Fruit fly (Drosophila melanogaster) whole organism, embryonic: Measurements from ENCODE around the gene Acph-1.

Source experiments
- Asciz ChIP-seq: fragments of 200-800 bp; sonication (Bioruptor generic); optimal IDR thresholded peaks from 2 replicates; lab custom pipeline; 2017; ENCODE audit warnings: missing biosample characterization, mild to moderate bottlenecking, missing genetic modification characterization, missing genetic modification reagents
- Bteb2 ChIP-seq: fragments of 200-800 bp; sonication (Bioruptor generic); optimal IDR thresholded peaks from 2 replicates; lab custom pipeline; 2016; ENCODE audit warnings: missing biosample characterization, missing genetic modification characterization
- CG10147 ChIP-seq: fragments of 200-800 bp; sonication (Bioruptor generic); optimal IDR thresholded peaks from 2 replicates; lab custom pipeline; 2019; ENCODE audit warnings: missing biosample characterization, mild to moderate bottlenecking, missing genetic modification characterization, moderate library complexity
- CG12659 ChIP-seq: fragments of 200-800 bp; sonication (Bioruptor generic); optimal IDR thresholded peaks from 3 replicates; lab custom pipeline; 2017; ENCODE audit warnings: mild to moderate bottlenecking, missing biosample characterization, missing genetic modification reagents, missing genetic modification characterization
- CG14441 ChIP-seq: fragments of 200-800 bp; sonication (Bioruptor generic); IDR thresholded peaks from 2 replicates; pipeline ENCODE4 v1.3.6; 2022; ENCODE audit warnings: missing biosample characterization, missing genetic modification characterization
- CG15514 ChIP-seq: fragments of 200-800 bp; sonication (Bioruptor generic); optimal IDR thresholded peaks from 3 replicates; lab custom pipeline; 2017; ENCODE audit warnings: missing biosample characterization, missing genetic modification characterization, mild to moderate bottlenecking, moderate library complexity, missing genetic modification reagents
- CG17361 ChIP-seq: fragments of 200-800 bp; sonication (Bioruptor generic); IDR thresholded peaks from 3 replicates; pipeline ENCODE4 v1.3.6; 2022; ENCODE audit warnings: missing biosample characterization, missing genetic modification characterization
- CG18764 ChIP-seq: fragments of 200-800 bp; sonication (Bioruptor generic); optimal IDR thresholded peaks from 3 replicates; lab custom pipeline; 2016; ENCODE audit warnings: missing biosample characterization, missing genetic modification characterization
- CG2120 ChIP-seq: fragments of 200-800 bp; sonication (Bioruptor generic); optimal IDR thresholded peaks from 3 replicates; lab custom pipeline; 2016; ENCODE audit warnings: missing biosample characterization, missing genetic modification characterization
- CG3065 ChIP-seq: fragments of 200-800 bp; sonication (Bioruptor generic); optimal IDR thresholded peaks from 2 replicates; lab custom pipeline; 2016; ENCODE audit warnings: missing biosample characterization, missing genetic modification characterization
- CG31388 ChIP-seq: fragments of 200-800 bp; sonication (Bioruptor generic); optimal IDR thresholded peaks from 2 replicates; lab custom pipeline; 2016; ENCODE audit warnings: missing biosample characterization, missing genetic modification characterization
- CG32532 ChIP-seq: fragments of 200-800 bp; sonication (Bioruptor generic); IDR thresholded peaks from 2 replicates; pipeline ENCODE4 v1.3.6; 2022; ENCODE audit warnings: missing biosample characterization, missing genetic modification characterization
- CG9437 ChIP-seq: fragments of 200-800 bp; sonication (Bioruptor generic); optimal IDR thresholded peaks from 2 replicates; lab custom pipeline; 2018; ENCODE audit warnings: missing biosample characterization, mild to moderate bottlenecking, missing genetic modification characterization
- CG9727 ChIP-seq: fragments of 200-800 bp; sonication (Bioruptor generic); optimal IDR thresholded peaks from 3 replicates; lab custom pipeline; 2017; ENCODE audit warnings: missing biosample characterization, mild to moderate bottlenecking, missing genetic modification characterization
- CkIIα-i1 ChIP-seq: fragments of 200-800 bp; sonication (Bioruptor generic); IDR thresholded peaks from 2 replicates; pipeline ENCODE4 v1.3.6; 2022; ENCODE audit warnings: missing biosample characterization, missing genetic modification characterization
- D19B ChIP-seq: fragments of 200-800 bp; sonication (Bioruptor generic); optimal IDR thresholded peaks from 2 replicates; lab custom pipeline; 2017; ENCODE audit warnings: missing biosample characterization, mild to moderate bottlenecking, missing genetic modification characterization
- Deaf1 ChIP-seq: fragments of 200-800 bp; optimal IDR thresholded peaks from 3 replicates; lab custom pipeline; 2019; ENCODE audit warnings: missing biosample characterization, mild to moderate bottlenecking, missing genetic modification characterization, moderate library complexity
- Dek ChIP-seq: fragments of 200-800 bp; sonication (Bioruptor generic); optimal IDR thresholded peaks from 3 replicates; lab custom pipeline; 2019; ENCODE audit warnings: missing biosample characterization, mild to moderate bottlenecking, missing genetic modification characterization, moderate library complexity
- Gug ChIP-seq: fragments of 200-800 bp; sonication (Bioruptor generic); IDR thresholded peaks from 4 replicates; pipeline ENCODE4 v1.3.6; 2022; ENCODE audit warnings: missing biosample characterization, missing genetic modification characterization
- Hey ChIP-seq: fragments of 200-800 bp; sonication (Bioruptor generic); optimal IDR thresholded peaks from 3 replicates; lab custom pipeline; 2018; ENCODE audit warnings: missing biosample characterization, mild to moderate bottlenecking, missing genetic modification characterization
- Hmx ChIP-seq: fragments of 200-800 bp; sonication (Bioruptor generic); optimal IDR thresholded peaks from 2 replicates; lab custom pipeline; 2016; ENCODE audit warnings: missing biosample characterization, missing genetic modification characterization
- Ptx1 ChIP-seq: fragments of 200-800 bp; sonication (Bioruptor generic); IDR thresholded peaks from 2 replicates; pipeline ENCODE4 v1.3.6; 2022; ENCODE audit warnings: missing biosample characterization, missing genetic modification characterization
- Rfx ChIP-seq: fragments of 200-800 bp; sonication (Bioruptor generic); IDR thresholded peaks from 2 replicates; pipeline ENCODE4 v1.3.6; 2022; ENCODE audit warnings: missing biosample characterization, missing genetic modification characterization
- Sox100B ChIP-seq: fragments of 200-800 bp; sonication (Bioruptor generic); optimal IDR thresholded peaks from 3 replicates; lab custom pipeline; 2018; ENCODE audit warnings: missing biosample characterization, mild to moderate bottlenecking, missing genetic modification characterization
- Xrp1 ChIP-seq: fragments of 200-800 bp; sonication (Bioruptor generic); IDR thresholded peaks from 2 replicates; pipeline ENCODE4 v1.3.6; 2022; ENCODE audit warnings: missing biosample characterization, missing genetic modification characterization
- bcd ChIP-seq: fragments of 200-800 bp; sonication (Bioruptor generic); optimal IDR thresholded peaks from 2 replicates; lab custom pipeline; 2017; ENCODE audit warnings: missing biosample characterization, mild to moderate bottlenecking, missing genetic modification characterization
- ci ChIP-seq: fragments of 200-800 bp; sonication (Bioruptor generic); IDR thresholded peaks from 3 replicates; pipeline ENCODE4 v1.3.6; 2022; ENCODE audit warnings: missing biosample characterization, missing genetic modification characterization
- cwo ChIP-seq: fragments of 200-800 bp; sonication (Bioruptor generic); optimal IDR thresholded peaks from 3 replicates; lab custom pipeline; 2017; ENCODE audit warnings: missing biosample characterization, missing genetic modification characterization, mild to moderate bottlenecking, moderate library complexity, missing genetic modification reagents
- exex ChIP-seq: fragments of 200-800 bp; sonication (Bioruptor generic); optimal IDR thresholded peaks from 4 replicates; lab custom pipeline; 2018; ENCODE audit warnings: missing biosample characterization, mild to moderate bottlenecking, missing genetic modification characterization, moderate library complexity
- grn ChIP-seq: fragments of 200-800 bp; sonication (Bioruptor generic); optimal IDR thresholded peaks from 3 replicates; lab custom pipeline; 2017; ENCODE audit warnings: missing biosample characterization, missing genetic modification characterization
- mirr ChIP-seq: fragments of 200-800 bp; sonication (Bioruptor generic); optimal IDR thresholded peaks from 3 replicates; lab custom pipeline; 2018; ENCODE audit warnings: missing biosample characterization, mild to moderate bottlenecking, missing genetic modification characterization
- nerfin-1 ChIP-seq: fragments of 200-800 bp; sonication (Bioruptor generic); optimal IDR thresholded peaks from 3 replicates; lab custom pipeline; 2019; ENCODE audit warnings: missing biosample characterization, mild to moderate bottlenecking, missing genetic modification characterization, moderate library complexity
- ranshi ChIP-seq: fragments of 200-800 bp; sonication (Bioruptor generic); IDR thresholded peaks from 2 replicates; pipeline ENCODE4 v1.3.6; 2022; ENCODE audit warnings: missing biosample characterization, missing genetic modification characterization
- sd ChIP-seq: fragments of 200-800 bp; sonication (Bioruptor generic); optimal IDR thresholded peaks from 3 replicates; lab custom pipeline; 2018; ENCODE audit warnings: missing biosample characterization, mild to moderate bottlenecking, missing genetic modification characterization, moderate library complexity
- sens ChIP-seq: fragments of 200-800 bp; sonication (Bioruptor generic); peaks from one replicate; lab custom pipeline; 2016; ENCODE audit warnings: missing biosample characterization, missing genetic modification characterization
- sug ChIP-seq: fragments of 200-800 bp; optimal IDR thresholded peaks from 2 replicates; lab custom pipeline; 2019; ENCODE audit warnings: missing biosample characterization, mild to moderate bottlenecking, missing genetic modification characterization, moderate library complexity
- tin ChIP-seq: fragments of 200-800 bp; sonication (Bioruptor generic); optimal IDR thresholded peaks from 3 replicates; lab custom pipeline; 2016; ENCODE audit warnings: missing biosample characterization, missing genetic modification characterization

The Acph-1 gene

dm6 chr3R:30012602-30013489 lies 19.6 kb upstream of the Acph-1 start (continued):
- TF ChIP-seq Bteb2 (GFP tag; lab: Kevin White, UChicago) (no peak), Rfx (GFP tag; lab: Robert Waterston, UW) (peak; percentile 65), CG17361 (GFP tag; lab: Robert Waterston, UW) (no peak), CG9727 (GFP tag; lab: Kevin White, UChicago) (peak; percentile 28), Asciz (GFP tag; lab: Kevin White, UChicago) (no peak), CG10147 (GFP tag; lab: Kevin White, UChicago) (no peak), sd (tag; lab: Kevin White, UChicago) (peak; percentile 39), Ptx1 (GFP tag; lab: Robert Waterston, UW) (0 out of 2 replicates have a peak, but pooled peaks have one; percentile 32), sens (GFP tag; lab: Kevin White, UChicago) (peak; percentile 59), Gug (GFP tag; lab: Robert Waterston, UW) (0 out of 4 replicates have a peak, but pooled peaks have one; percentile 20), Sox100B (no peak), CG12659 (peak; percentile 11), Hmx (GFP tag; lab: Kevin White, UChicago) (no peak), CG15514 (GFP tag; lab: Kevin White, UChicago) (peak; percentile 38), ranshi (GFP tag; lab: Robert Waterston, UW) (peak; percentile 23; the same call in 1 of the 2 replicates), bcd (GFP tag; lab: Kevin White, UChicago) (peak; percentile 23), Xrp1 (0 out of 2 replicates have a peak, but pooled peaks have one; percentile 5), Dek (peak; percentile 20), CkIIα-i1 (GFP tag; lab: Robert Waterston, UW) (no peak), CG32532 (peak; percentile 83)
- TF ChIP-seq, all 482 proteins: peak for 77

- no peak for TF ChIP-seq CG9437
- TF ChIP-seq tin (GFP tag; lab: Kevin White, UChicago): no peak
- no peak for TF ChIP-seq CG3065 (GFP tag; lab: Kevin White, UChicago)
- TF ChIP-seq Deaf1: peak; percentile 53
- TF ChIP-seq CG14441: no peak
- no peak for TF ChIP-seq CG2120
- peak; percentile 8 for TF ChIP-seq sd (tag; lab: Kevin White, UChicago)
- peak; percentile 75 for TF ChIP-seq mirr (GFP tag; lab: Kevin White, UChicago)
- TF ChIP-seq cwo: peak; percentile 20
- TF ChIP-seq grn: peak; percentile 87
- TF ChIP-seq CG17361 (GFP tag; lab: Robert Waterston, UW): no peak
- TF ChIP-seq ci (GFP tag; lab: Robert Waterston, UW): no peak
- TF ChIP-seq nerfin-1 (tag; lab: Kevin White, UChicago): no peak
- no peak for TF ChIP-seq D19B (GFP tag; lab: Kevin White, UChicago)
- no peak for TF ChIP-seq CG31388 (GFP tag; lab: Kevin White, UChicago)
- TF ChIP-seq Hey (tag; lab: Kevin White, UChicago): peak; percentile 63
- TF ChIP-seq sug (tag; lab: Kevin White, UChicago): peak; percentile 20
- no peak for TF ChIP-seq CG18764 (GFP tag; lab: Kevin White, UChicago)
- TF ChIP-seq exex (tag; lab: Kevin White, UChicago): peak; percentile 88
These were observed 16.0 kb upstream of the Acph-1 start, which contains the start of gene CG7912 for dm6 chr3R:30009173-30009572. TSS of gene CG7912 (minus strand) at chr3R:30009189.
